Worm (Caenorhabditis elegans): ENCODE measurements around the gene rsp-1.

The rsp-1 gene

DNA sequence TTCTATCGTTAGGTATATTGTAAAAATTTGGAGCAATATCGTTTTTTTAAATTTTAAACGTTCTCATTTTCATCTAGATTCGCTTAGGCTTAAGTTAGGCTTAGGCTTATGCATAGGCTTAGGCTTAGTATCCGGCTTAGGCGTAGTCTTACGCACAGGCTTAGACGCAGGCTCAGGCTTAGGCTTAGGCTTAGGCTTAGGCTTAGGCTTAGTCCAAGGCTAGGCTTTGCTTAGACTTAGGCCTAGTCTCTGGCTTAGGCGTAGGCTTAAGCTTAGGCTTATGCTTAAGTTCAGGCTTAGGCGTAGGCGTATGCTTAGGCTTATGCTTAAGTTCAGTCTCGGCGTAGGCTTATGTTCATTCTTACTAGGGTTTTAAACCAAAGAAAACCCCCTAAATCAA is 50.6 kb downstream of the rsp-1 start:
- TF ChIP-seq C04F5.9 (tag; optimal IDR thresholded peaks at IDR 0.05) (no peak), alr-1 (tag; optimal IDR thresholded peaks at IDR 0.05; ENCODE audit: borderline replicate concordance) (no peak), fkh-10 (GFP tag; optimal IDR thresholded peaks at IDR 0.05) (no peak), egl-13 (tag; optimal IDR thresholded peaks at IDR 0.05) (no peak), isw-1 (GFP tag; IDR thresholded peaks at IDR 0.05) (no peak), lsy-2 (tag; optimal IDR thresholded peaks at IDR 0.05) (no peak), nhr-90 (tag; optimal IDR thresholded peaks at IDR 0.05; ENCODE audit: poor library complexity) (no peak), pag-3 (tag; optimal IDR thresholded peaks at IDR 0.05; ENCODE audit: borderline replicate concordance, insufficient read depth) (no peak), nhr-85 (tag) (no peak), efl-1 (optimal IDR thresholded peaks at IDR 0.05) (no peak), efl-1 (GFP tag; optimal IDR thresholded peaks at IDR 0.05 in 1 of 2) (no peak), ztf-4 (tag; optimal IDR thresholded peaks at IDR 0.05) (no peak), nhr-11 (tag; optimal IDR thresholded peaks at IDR 0.05) (no peak), irx-1 (tag; optimal IDR thresholded peaks at IDR 0.05) (no peak), C34B4.2 (tag; optimal IDR thresholded peaks at IDR 0.05) (no peak), mep-1 (tag; optimal IDR thresholded peaks at IDR 0.05) (no peak), F16B12.6 (tag; optimal IDR thresholded peaks at IDR 0.05) (no peak), efl-3 (GFP tag; optimal IDR thresholded peaks at IDR 0.05) (no peak)
